Worm (Caenorhabditis elegans): Measurements from ENCODE around the gene F53A9.8.
A peak's percentile ranks its signal among the peaks of the same experiment; 100 is the strongest.

The F53A9.8 gene

DNA sequence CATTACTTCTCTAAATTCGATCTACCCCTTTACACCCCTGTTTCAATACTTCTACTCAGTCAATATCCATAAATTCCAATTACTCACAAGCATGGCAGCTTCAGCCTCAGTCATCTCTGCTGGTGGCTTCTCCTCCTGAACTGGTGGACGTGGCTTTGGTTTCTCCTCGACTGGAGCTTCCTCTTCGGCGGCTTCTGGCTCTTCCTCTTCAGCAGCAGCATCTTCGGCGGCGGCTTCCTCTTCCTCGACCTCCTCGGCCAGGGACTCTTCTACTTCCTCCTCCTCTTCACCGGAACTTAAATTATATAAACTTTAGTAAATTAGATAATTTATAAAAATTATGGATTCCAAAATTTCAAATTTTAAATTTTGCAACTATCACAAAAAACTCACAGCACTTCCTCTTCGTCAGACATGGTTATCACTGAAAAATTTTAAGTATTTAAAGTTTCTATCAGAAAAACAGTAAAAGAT is 4.5 kb upstream of the F53A9.8 start, which contains the start of gene tnt-2:
TSS of gene tnt-2 (minus strand) at position 424 of the 474 bp plus-strand sequence.
- TF ChIP-seq nhr-11 (tag; optimal IDR thresholded peaks at IDR 0.05): no peak
- no peak for TF ChIP-seq ztf-1 (GFP tag; conservative IDR thresholded peaks at IDR 0.05)
- no peak for TF ChIP-seq alr-1 (tag; optimal IDR thresholded peaks at IDR 0.05)
- no peak for TF ChIP-seq nhr-23 (tag; optimal IDR thresholded peaks at IDR 0.05)
- no peak for TF ChIP-seq mdl-1 (tag; optimal IDR thresholded peaks at IDR 0.05)
- TF ChIP-seq lin-13 (GFP tag; optimal IDR thresholded peaks at IDR 0.05): no peak
- TF ChIP-seq elt-1 (tag; optimal IDR thresholded peaks at IDR 0.05): no peak
- no peak for TF ChIP-seq elt-3 (tag; optimal IDR thresholded peaks at IDR 0.05)
- TF ChIP-seq unc-39 (tag; optimal IDR thresholded peaks at IDR 0.05): no peak
- no peak for TF ChIP-seq dmd-4 (tag; optimal IDR thresholded peaks at IDR 0.05)
- TF ChIP-seq ceh-82 (tag; optimal IDR thresholded peaks at IDR 0.05): no peak
- TF ChIP-seq unc-62 (GFP tag; optimal IDR thresholded peaks at IDR 0.05): no peak
- TF ChIP-seq crh-2 (tag; optimal IDR thresholded peaks at IDR 0.05): no peak
- no peak for TF ChIP-seq ceh-16 (tag; optimal IDR thresholded peaks at IDR 0.05)
- TF ChIP-seq nhr-77 (tag; optimal IDR thresholded peaks at IDR 0.05): no peak
- TF ChIP-seq sma-9 (GFP tag; optimal IDR thresholded peaks at IDR 0.05): no peak
- TF ChIP-seq sma-9 (tag; optimal IDR thresholded peaks at IDR 0.05): no peak
- no peak for TF ChIP-seq nhr-21 (tag; optimal IDR thresholded peaks at IDR 0.05)
- no peak for TF ChIP-seq lin-11 (tag; optimal IDR thresholded peaks at IDR 0.05)

DNA sequence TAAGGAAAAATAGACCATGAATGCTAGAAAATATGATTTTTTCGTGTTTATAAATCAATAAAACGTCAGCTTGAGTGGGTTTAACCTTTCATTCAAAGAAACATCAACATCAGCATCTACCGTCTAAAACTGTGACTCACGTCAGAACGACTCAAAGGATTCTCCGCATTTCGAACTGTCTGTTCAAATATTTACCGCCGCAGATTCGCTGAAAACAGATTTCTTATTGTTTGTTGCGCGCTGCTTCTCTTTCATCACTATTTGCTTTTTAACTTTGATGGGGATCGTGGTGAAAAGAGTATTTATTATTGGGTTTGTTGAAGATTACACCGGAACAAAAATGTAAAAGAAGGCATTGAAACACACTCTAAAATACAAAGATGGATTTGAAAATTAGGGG is 2.6 kb upstream of the F53A9.8 start:
- TF ChIP-seq fos-1 (tag; optimal IDR thresholded peaks at IDR 0.05) (no peak), nhr-129 (tag; optimal IDR thresholded peaks at IDR 0.05) (peak; percentile 34), lsy-2 (tag; optimal IDR thresholded peaks at IDR 0.05) (no peak), ama-1 (optimal IDR thresholded peaks at IDR 0.05) (no peak), F13H6.1 (tag; optimal IDR thresholded peaks at IDR 0.05) (peak; percentile 37), sma-9 (GFP tag; optimal IDR thresholded peaks at IDR 0.05) (peak; percentile 12), sma-9 (tag; optimal IDR thresholded peaks at IDR 0.05) (no peak)

DNA sequence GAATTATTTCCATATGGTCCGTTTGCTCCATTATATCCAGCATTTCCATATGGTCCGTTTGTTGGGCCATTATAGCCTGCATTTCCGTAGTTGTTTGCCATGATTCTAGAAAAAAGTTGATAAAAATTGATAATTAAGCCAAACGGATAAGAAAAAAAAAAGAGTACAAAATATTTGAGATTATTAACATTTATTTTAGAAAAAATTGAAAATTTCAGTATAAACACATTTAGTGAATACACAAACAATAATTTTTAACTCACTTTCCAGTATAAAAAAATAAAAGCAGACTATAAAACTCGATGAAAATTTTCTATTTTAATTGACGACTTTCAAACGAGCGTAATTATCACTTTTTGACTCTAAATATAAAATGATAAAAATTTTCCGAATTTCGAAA is 2.0 kb upstream of the F53A9.8 start, which contains the start of gene F53A9.9:
TSS of gene F53A9.9 (minus strand) at position 101 of the 400 bp plus-strand sequence.
- TF ChIP-seq sem-4 (tag; optimal IDR thresholded peaks at IDR 0.05) (no peak), nhr-11 (tag; optimal IDR thresholded peaks at IDR 0.05) (no peak), alr-1 (tag; optimal IDR thresholded peaks at IDR 0.05) (no peak), lin-11 (tag; optimal IDR thresholded peaks at IDR 0.05) (no peak), nhr-10 (tag; optimal IDR thresholded peaks at IDR 0.05) (no peak), nhr-6 (tag; optimal IDR thresholded peaks at IDR 0.05) (no peak), sma-9 (GFP tag; optimal IDR thresholded peaks at IDR 0.05) (no peak), sma-9 (tag; optimal IDR thresholded peaks at IDR 0.05) (no peak), ama-1 (optimal IDR thresholded peaks at IDR 0.05) (no peak), nhr-77 (tag; optimal IDR thresholded peaks at IDR 0.05) (no peak), nhr-12 (tag; optimal IDR thresholded peaks at IDR 0.05) (no peak), ZK546.5 (tag; optimal IDR thresholded peaks at IDR 0.05) (no peak), peb-1 (tag; optimal IDR thresholded peaks at IDR 0.05) (no peak), blmp-1 (tag; optimal IDR thresholded peaks at IDR 0.05; ENCODE audit: insufficient read depth) (no peak), elt-3 (tag; optimal IDR thresholded peaks at IDR 0.05) (no peak), dmd-4 (tag; optimal IDR thresholded peaks at IDR 0.05) (no peak), gmeb-1 (tag; optimal IDR thresholded peaks at IDR 0.05) (no peak), ztf-4 (tag; optimal IDR thresholded peaks at IDR 0.05) (no peak), unc-55 (GFP tag; optimal IDR thresholded peaks at IDR 0.05) (no peak), fos-1 (tag; optimal IDR thresholded peaks at IDR 0.05) (no peak)

DNA sequence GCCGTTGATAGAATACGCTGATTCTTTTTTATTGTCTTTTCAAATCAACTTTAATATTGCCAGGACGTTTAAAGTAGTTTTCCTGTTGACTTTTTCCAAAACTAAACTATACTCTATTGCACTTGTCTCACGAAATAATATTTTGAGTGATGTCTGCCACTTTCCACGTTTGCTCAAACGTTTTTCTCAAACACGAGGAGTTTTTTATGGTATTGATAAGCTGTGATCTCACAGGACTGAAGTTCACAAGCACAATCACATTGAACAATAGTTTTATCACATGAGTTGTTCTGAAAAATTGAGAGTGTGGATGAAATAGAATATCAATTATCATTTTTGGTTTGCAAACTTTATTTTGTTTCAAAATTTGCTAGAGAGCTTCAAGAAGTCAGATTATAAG is 1.2 kb upstream of the F53A9.8 start:
- no peak for TF ChIP-seq alr-1 (tag; optimal IDR thresholded peaks at IDR 0.05)
- TF ChIP-seq sma-9 (GFP tag; optimal IDR thresholded peaks at IDR 0.05): peak; percentile 12
- TF ChIP-seq sma-9 (tag; optimal IDR thresholded peaks at IDR 0.05): no peak
- no peak for TF ChIP-seq ztf-1 (GFP tag; conservative IDR thresholded peaks at IDR 0.05)
- no peak for TF ChIP-seq Y55F3AM.14 (GFP tag; optimal IDR thresholded peaks at IDR 0.05)
- no peak for TF ChIP-seq ceh-16 (tag; optimal IDR thresholded peaks at IDR 0.05)
- peak; percentile 10 for TF ChIP-seq F13H6.1 (tag; optimal IDR thresholded peaks at IDR 0.05)
- no peak for TF ChIP-seq mdl-1 (tag; optimal IDR thresholded peaks at IDR 0.05)
- no peak for TF ChIP-seq crh-2 (tag; optimal IDR thresholded peaks at IDR 0.05)

DNA sequence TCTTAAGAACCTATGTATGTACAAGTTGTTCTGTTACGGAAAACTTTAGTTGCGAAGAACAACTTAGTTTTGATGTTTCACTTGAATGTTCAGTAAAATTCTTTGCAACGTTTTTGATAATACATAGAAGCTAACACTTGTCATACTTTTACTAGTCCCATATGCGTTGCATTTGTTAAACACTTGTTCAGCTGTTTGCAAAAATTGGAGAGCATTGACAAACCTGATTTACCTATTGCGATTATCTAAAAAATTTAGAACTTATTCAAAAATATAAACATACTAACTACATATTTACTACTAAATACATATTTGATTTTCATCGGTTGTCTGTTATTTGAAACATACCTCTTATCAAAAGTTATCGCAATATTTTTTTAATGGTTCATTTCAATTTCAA is 551 bp downstream of the F53A9.8 start:
- TF ChIP-seq nhr-25 (tag; optimal IDR thresholded peaks at IDR 0.05) (no peak), ama-1 (optimal IDR thresholded peaks at IDR 0.05) (no peak), ZK546.5 (tag; optimal IDR thresholded peaks at IDR 0.05) (no peak), lin-11 (tag; optimal IDR thresholded peaks at IDR 0.05) (no peak), blmp-1 (tag; optimal IDR thresholded peaks at IDR 0.05; ENCODE audit: insufficient read depth) (no peak)
